Fruit fly (Drosophila melanogaster) whole organism, pupa: ENCODE measurements around the gene Eo.

Source experiments
- CG10348 ChIP-seq: fragments of 200-800 bp; sonication (Bioruptor generic); IDR thresholded peaks from 2 replicates; pipeline ENCODE4 v1.3.6; 2022; ENCODE audit warnings: missing biosample characterization, missing genetic modification characterization
- CG12605 ChIP-seq: fragments of 200-800 bp; sonication (Bioruptor generic); IDR thresholded peaks from 2 replicates; pipeline ENCODE4 v1.3.6; 2022; ENCODE audit warnings: missing biosample characterization, missing genetic modification characterization
- CG13204 ChIP-seq: fragments of 200-800 bp; sonication (Bioruptor generic); optimal IDR thresholded peaks from 2 replicates; lab custom pipeline; 2018; ENCODE audit warnings: missing biosample characterization, mild to moderate bottlenecking, missing genetic modification characterization, moderate library complexity
- CG14655 ChIP-seq: fragments of 200-800 bp; sonication (Bioruptor generic); optimal IDR thresholded peaks from 3 replicates; lab custom pipeline; 2017; ENCODE audit warnings: mild to moderate bottlenecking, missing biosample characterization, missing genetic modification reagents, missing genetic modification characterization
- CG15710 ChIP-seq: fragments of 200-800 bp; sonication (Bioruptor generic); optimal IDR thresholded peaks from 2 replicates; lab custom pipeline; 2018; ENCODE audit warnings: missing biosample characterization, mild to moderate bottlenecking, missing genetic modification characterization, moderate library complexity
- CG17806 ChIP-seq: fragments of 200-800 bp; sonication (Bioruptor generic); optimal IDR thresholded peaks from 2 replicates; lab custom pipeline; 2018; ENCODE audit warnings: missing biosample characterization, mild to moderate bottlenecking, missing genetic modification characterization, moderate library complexity
- CG32121 ChIP-seq: fragments of 200-800 bp; sonication (Bioruptor generic); IDR thresholded peaks from 2 replicates; pipeline ENCODE4 v1.3.6; 2022; ENCODE audit warnings: missing biosample characterization, missing genetic modification characterization
- CG34367 ChIP-seq: fragments of 200-800 bp; sonication (Bioruptor generic); optimal IDR thresholded peaks from 2 replicates; lab custom pipeline; 2018; ENCODE audit warnings: missing biosample characterization, mild to moderate bottlenecking, missing genetic modification characterization
- CG4496 ChIP-seq: fragments of 200-800 bp; sonication (Bioruptor generic); IDR thresholded peaks from 3 replicates; pipeline ENCODE4 v1.3.6; 2022; ENCODE audit warnings: missing biosample characterization, missing genetic modification characterization
- CG8159 ChIP-seq: fragments of 200-800 bp; sonication (Bioruptor generic); optimal IDR thresholded peaks from 3 replicates; lab custom pipeline; 2018; ENCODE audit warnings: missing biosample characterization, mild to moderate bottlenecking, missing genetic modification characterization, moderate library complexity
- CG8301 ChIP-seq: fragments of 200-800 bp; sonication (Bioruptor generic); optimal IDR thresholded peaks from 2 replicates; lab custom pipeline; 2018; ENCODE audit warnings: missing biosample characterization, mild to moderate bottlenecking, missing genetic modification characterization
- CG9948 ChIP-seq: fragments of 200-800 bp; sonication (Bioruptor generic); optimal IDR thresholded peaks from 2 replicates; lab custom pipeline; 2018; ENCODE audit warnings: missing biosample characterization, mild to moderate bottlenecking, missing genetic modification characterization, moderate library complexity
- D1 ChIP-seq: fragments of 200-800 bp; sonication (Bioruptor generic); optimal IDR thresholded peaks from 2 replicates; lab custom pipeline; 2018; ENCODE audit warnings: missing biosample characterization, mild to moderate bottlenecking, missing genetic modification characterization, moderate library complexity
- EcR ChIP-seq: fragments of 200-800 bp; sonication (Bioruptor generic); optimal IDR thresholded peaks from 3 replicates; lab custom pipeline; 2019; ENCODE audit warnings: missing biosample characterization, missing genetic modification characterization, mild to moderate bottlenecking, moderate library complexity, missing genetic modification reagents
- Ets98B ChIP-seq: fragments of 200-800 bp; sonication (Bioruptor generic); IDR thresholded peaks from 2 replicates; pipeline ENCODE4 v1.3.6; 2022; ENCODE audit warnings: missing biosample characterization, missing genetic modification characterization
- Pif1A ChIP-seq: fragments of 200-800 bp; sonication (Bioruptor generic); optimal IDR thresholded peaks from 3 replicates; lab custom pipeline; 2016; ENCODE audit warnings: missing biosample characterization, missing genetic modification characterization
- Pif1B ChIP-seq: fragments of 200-800 bp; sonication (Bioruptor generic); optimal IDR thresholded peaks from 3 replicates; lab custom pipeline; 2016; ENCODE audit warnings: missing biosample characterization, missing genetic modification characterization
- Snoo ChIP-seq: fragments of 200-800 bp; sonication (Bioruptor generic); optimal IDR thresholded peaks from 3 replicates; lab custom pipeline; 2017; ENCODE audit warnings: missing biosample characterization, mild to moderate bottlenecking, missing genetic modification characterization, inconsistent platforms
- fd96Ca ChIP-seq: fragments of 200-800 bp; sonication (Bioruptor generic); IDR thresholded peaks from 3 replicates; pipeline ENCODE4 v1.3.6; 2022; ENCODE audit warnings: missing biosample characterization, missing genetic modification characterization
- gl ChIP-seq: fragments of 200-800 bp; sonication (Bioruptor generic); optimal IDR thresholded peaks from 2 replicates; lab custom pipeline; 2018; ENCODE audit warnings: missing biosample characterization, mild to moderate bottlenecking, missing genetic modification characterization
- rn ChIP-seq: fragments of 200-800 bp; sonication (Bioruptor generic); IDR thresholded peaks from 2 replicates; pipeline ENCODE4 v1.3.6; 2022; ENCODE audit warnings: missing biosample characterization, missing genetic modification characterization

Eo gene

dm6 chrX:14947399-14947798 is 28.8 kb upstream of the Eo start:
- peak; percentile 96 for TF ChIP-seq CG32121 (GFP tag; lab: Robert Waterston, UW)
- peak; percentile 61 for TF ChIP-seq Pif1B
- peak; percentile 99 for TF ChIP-seq CG13204 (GFP tag; lab: Kevin White, UChicago)
- TF ChIP-seq gl (tag; lab: Kevin White, UChicago) = peak; percentile 98
- peak; percentile 97 for TF ChIP-seq CG12605 (GFP tag; lab: Robert Waterston, UW)
- TF ChIP-seq fd96Ca (GFP tag; lab: Robert Waterston, UW) = peak; percentile 92
- TF ChIP-seq CG9948 (tag; lab: Kevin White, UChicago) = peak; percentile 69
- peak; percentile 78 for TF ChIP-seq CG15710
- TF ChIP-seq CG8159 = peak; percentile 71
- peak; percentile 76 for TF ChIP-seq Pif1A (GFP tag; lab: Kevin White, UChicago)
- TF ChIP-seq CG10348 (GFP tag; lab: Robert Waterston, UW) = peak; percentile 47; the same call in 1 of the 2 replicates
- peak; percentile 73 for TF ChIP-seq CG17806
- TF ChIP-seq rn = peak; percentile 49; the same call in 1 of the 2 replicates
- peak; percentile 97 for TF ChIP-seq CG4496 (GFP tag; lab: Robert Waterston, UW)
- peak; percentile 86 for TF ChIP-seq CG8301 (tag; lab: Kevin White, UChicago)
- TF ChIP-seq CG14655 (GFP tag; lab: Kevin White, UChicago) = peak; percentile 86
- TF ChIP-seq EcR (GFP tag; lab: Kevin White, UChicago) = peak; percentile 57
- peak; percentile 69 for TF ChIP-seq Snoo (tag; lab: Kevin White, UChicago)
- TF ChIP-seq CG34367 (tag; lab: Kevin White, UChicago) = peak; percentile 86
- peak; percentile 97 for TF ChIP-seq Ets98B
- peak; percentile 9 for TF ChIP-seq D1

dm6 chrX:14946522-14946921 is 27.9 kb upstream of the Eo start:
- TF ChIP-seq fd96Ca (GFP tag; lab: Robert Waterston, UW) = no peak
- TF ChIP-seq, all 21 proteins: peak for 0

dm6 chrX:14936250-14936649 is 17.6 kb upstream of the Eo start:
- TF ChIP-seq CG13204 (GFP tag; lab: Kevin White, UChicago) (no peak), CG9948 (tag; lab: Kevin White, UChicago) (no peak), gl (tag; lab: Kevin White, UChicago) (peak; percentile 3)
- TF ChIP-seq, all 21 proteins: peak for 1

- TF ChIP-seq CG14655 (GFP tag; lab: Kevin White, UChicago) = no peak
- no peak for TF ChIP-seq CG4496 (GFP tag; lab: Robert Waterston, UW)
- TF ChIP-seq CG34367 (tag; lab: Kevin White, UChicago) = no peak
- no peak for TF ChIP-seq gl (tag; lab: Kevin White, UChicago)
- TF ChIP-seq CG12605 (GFP tag; lab: Robert Waterston, UW) = no peak
- TF ChIP-seq Pif1A (GFP tag; lab: Kevin White, UChicago) = no peak
- TF ChIP-seq CG15710 = no peak
- TF ChIP-seq CG32121 (GFP tag; lab: Robert Waterston, UW) = no peak
- TF ChIP-seq CG10348 (GFP tag; lab: Robert Waterston, UW) = no peak
- TF ChIP-seq rn = no peak
Measured at dm6 chrX:14931296-14931695, 12.7 kb upstream of the Eo start.

dm6 chrX:14929813-14930212 is 11.2 kb upstream of the Eo start:
- no peak for TF ChIP-seq CG13204 (GFP tag; lab: Kevin White, UChicago)
- no peak for TF ChIP-seq Pif1A (GFP tag; lab: Kevin White, UChicago)
- TF ChIP-seq Ets98B = no peak
- no peak for TF ChIP-seq fd96Ca (GFP tag; lab: Robert Waterston, UW)
- no peak for TF ChIP-seq CG14655 (GFP tag; lab: Kevin White, UChicago)
- no peak for TF ChIP-seq CG17806
- no peak for TF ChIP-seq CG34367 (tag; lab: Kevin White, UChicago)
- TF ChIP-seq CG8301 (tag; lab: Kevin White, UChicago) = no peak
- TF ChIP-seq CG12605 (GFP tag; lab: Robert Waterston, UW) = no peak
- no peak for TF ChIP-seq CG32121 (GFP tag; lab: Robert Waterston, UW)
- no peak for TF ChIP-seq Pif1B
- TF ChIP-seq gl (tag; lab: Kevin White, UChicago) = no peak
- TF ChIP-seq CG9948 (tag; lab: Kevin White, UChicago) = no peak
- TF ChIP-seq rn = no peak
- TF ChIP-seq CG8159 = no peak

- TF ChIP-seq D1 = no peak
- no peak for TF ChIP-seq CG12605 (GFP tag; lab: Robert Waterston, UW)
- TF ChIP-seq CG32121 (GFP tag; lab: Robert Waterston, UW) = no peak
- TF ChIP-seq Pif1B = no peak
- no peak for TF ChIP-seq EcR (GFP tag; lab: Kevin White, UChicago)
- TF ChIP-seq fd96Ca (GFP tag; lab: Robert Waterston, UW) = no peak
- no peak for TF ChIP-seq CG8301 (tag; lab: Kevin White, UChicago)
- no peak for TF ChIP-seq CG15710
- no peak for TF ChIP-seq CG14655 (GFP tag; lab: Kevin White, UChicago)
- TF ChIP-seq Pif1A (GFP tag; lab: Kevin White, UChicago) = no peak
- TF ChIP-seq gl (tag; lab: Kevin White, UChicago) = no peak
- TF ChIP-seq CG9948 (tag; lab: Kevin White, UChicago) = no peak
- no peak for TF ChIP-seq rn
- no peak for TF ChIP-seq Snoo (tag; lab: Kevin White, UChicago)
- no peak for TF ChIP-seq Ets98B
- no peak for TF ChIP-seq CG34367 (tag; lab: Kevin White, UChicago)
- TF ChIP-seq CG8159 = no peak
- TF ChIP-seq CG4496 (GFP tag; lab: Robert Waterston, UW) = no peak
- no peak for TF ChIP-seq CG13204 (GFP tag; lab: Kevin White, UChicago)
Measured at dm6 chrX:14928844-14929243, 10.2 kb upstream of the Eo start, which contains the start of gene CG32591. Gene CG32591, minus strand, starts transcription at chrX:14928944.
